Worm (Caenorhabditis elegans) whole organism, L2 larva: ENCODE measurements around the gene cki-1.

Experiments
- aly-2 ChIP-seq: fragments of 150-350 bp; optimal IDR thresholded peaks from 2 replicates; lab custom pipeline; 2014; ENCODE audit warnings: missing biosample characterization, missing genetic modification characterization
- ceh-82 ChIP-seq: fragments of 150-350 bp; optimal IDR thresholded peaks from 2 replicates; lab custom pipeline; 2014; ENCODE audit warnings: missing biosample characterization, missing genetic modification characterization
- crh-2 ChIP-seq: sonication (generic microtip); optimal IDR thresholded peaks from 2 replicates; lab custom pipeline; 2017; ENCODE audit warnings: missing biosample characterization, missing genetic modification characterization
- elt-1 ChIP-seq: fragments of 150-350 bp; optimal IDR thresholded peaks from 2 replicates; lab custom pipeline; 2014; ENCODE audit warnings: missing biosample characterization, missing genetic modification characterization
- snpc-4 ChIP-seq: fragments of 150-350 bp; optimal IDR thresholded peaks from 2 replicates; lab custom pipeline; 2014; ENCODE audit warnings: missing biosample characterization, missing genetic modification characterization

DNA sequence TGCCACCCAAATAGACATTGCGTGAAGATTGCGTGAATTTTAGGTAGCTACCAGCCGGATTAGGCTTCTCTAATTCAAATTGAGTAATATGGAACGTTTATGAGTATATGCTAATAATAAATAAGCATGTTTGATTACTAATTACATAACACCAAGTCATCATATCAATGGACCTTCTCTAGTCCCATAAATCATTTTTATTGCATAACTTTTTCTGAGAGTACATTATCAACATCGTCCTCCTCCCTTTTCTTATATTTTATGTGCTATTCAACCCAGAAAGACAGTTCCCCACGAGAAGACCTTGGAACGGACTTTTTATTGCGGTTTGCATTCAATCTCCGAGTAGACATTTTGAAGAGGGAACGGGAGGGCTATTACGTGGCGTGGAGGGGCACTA, 1.3 kb downstream of the cki-1 start:
- TF ChIP-seq ceh-82 (no peak), aly-2 (no peak), crh-2 (tag; lab: Kevin White, UChicago) (no peak), snpc-4 (tag; lab: Kevin White, UChicago) (no peak), elt-1 (tag; lab: Kevin White, UChicago) (no peak)
